Worm (Caenorhabditis elegans) whole organism, L2 larva: Measurements from ENCODE around the gene srm-2.

Source experiments
- lin-39 ChIP-seq: fragments of 150-350 bp; optimal IDR thresholded peaks from 2 replicates; lab custom pipeline; 2014; ENCODE audit warnings: missing biosample characterization, missing genetic modification reagents, missing genetic modification characterization
- nhr-10 ChIP-seq: sonication (generic microtip); optimal IDR thresholded peaks from 2 replicates; lab custom pipeline; 2017; ENCODE audit warnings: missing biosample characterization, missing genetic modification characterization
- nhr-11 ChIP-seq: fragments of 150-350 bp; optimal IDR thresholded peaks from 2 replicates; lab custom pipeline; 2014; ENCODE audit warnings: missing biosample characterization, missing genetic modification characterization
- nhr-25 ChIP-seq: fragments of 150-350 bp; sonication (generic microtip); optimal IDR thresholded peaks from 3 replicates; lab custom pipeline; 2014; ENCODE audit warnings: missing biosample characterization, missing genetic modification characterization
- skn-1 ChIP-seq: sonication (generic microtip); optimal IDR thresholded peaks from 2 replicates; lab custom pipeline; 2017; ENCODE audit warnings: missing biosample characterization, missing genetic modification characterization
- unc-62 ChIP-seq: fragments of 150-350 bp; optimal IDR thresholded peaks from 2 replicates; lab custom pipeline; 2014; ENCODE audit warnings: missing biosample characterization, missing genetic modification reagents, missing genetic modification characterization

ce11 chrIV:4982477-4982876 lies 26.0 kb upstream of the srm-2 start, which contains the start of gene E03H12.4:
- TF ChIP-seq nhr-11 (tag; lab: Kevin White, UChicago) (no peak), unc-62 (GFP tag; lab: Kevin White, UChicago) (no peak), nhr-10 (tag; lab: Kevin White, UChicago) (no peak), skn-1 (no peak), lin-39 (no peak), nhr-25 (tag; lab: Kevin White, UChicago) (no peak)
